Fruit fly (Drosophila melanogaster): ENCODE data around the gene gdrd.

DNA sequence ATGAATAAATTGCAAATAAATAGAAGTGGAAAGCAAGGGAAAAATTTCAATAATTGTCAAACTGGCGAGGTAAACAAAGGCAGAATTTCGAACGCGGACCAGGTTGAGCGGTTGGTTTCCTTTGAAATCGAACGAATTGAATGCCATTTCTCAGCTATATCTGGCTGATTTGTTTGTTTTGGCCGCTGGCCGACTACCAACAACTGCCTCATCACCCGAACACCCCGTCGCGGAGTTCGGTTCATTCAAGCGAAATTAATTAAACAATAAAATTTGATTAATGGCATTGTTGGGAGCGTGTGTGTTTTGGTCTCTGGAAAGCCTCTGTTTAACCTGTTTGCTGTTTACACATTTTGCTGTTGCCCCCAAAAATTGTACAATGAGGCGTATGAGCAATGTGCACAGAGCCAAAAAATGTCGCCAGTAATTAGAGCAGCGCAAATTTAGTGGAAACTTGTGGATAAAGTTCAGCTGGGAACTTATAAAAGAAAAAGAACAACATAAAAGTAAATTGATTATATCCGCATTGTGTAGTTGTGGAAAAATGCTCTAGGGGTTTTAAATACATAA lies 33.6 kb upstream of the gdrd start:
- TF ChIP-seq pan (optimal IDR thresholded peaks at IDR 0.05) (no peak), psq (optimal IDR thresholded peaks at IDR 0.05) (no peak), CG8478 (optimal IDR thresholded peaks at IDR 0.05) (no peak)

Data from whole organism.